Worm (Caenorhabditis elegans) whole organism, L3 larva: Measurements from ENCODE around the gene F13A7.7.

Experiments used
- R02D3.7 ChIP-seq: fragments of 150-350 bp; optimal IDR thresholded peaks from 2 replicates; lab custom pipeline; 2014; ENCODE audit warnings: missing biosample characterization, missing genetic modification characterization
- ZK546.5 ChIP-seq: sonication (generic microtip); optimal IDR thresholded peaks from 2 replicates; lab custom pipeline; 2017; ENCODE audit warnings: missing biosample characterization, missing genetic modification characterization
- aly-2 ChIP-seq: fragments of 150-350 bp; optimal IDR thresholded peaks from 2 replicates; lab custom pipeline; 2014; ENCODE audit warnings: missing biosample characterization, missing genetic modification characterization
- ama-1 ChIP-seq: fragments of 150-350 bp; optimal IDR thresholded peaks from 2 replicates; lab custom pipeline; 2018
- ceh-16 ChIP-seq: sonication (generic microtip); optimal IDR thresholded peaks from 2 replicates; lab custom pipeline; 2017; ENCODE audit warnings: missing biosample characterization, missing genetic modification characterization
- ceh-28 ChIP-seq: fragments of 150-350 bp; optimal IDR thresholded peaks from 2 replicates; lab custom pipeline; 2014; ENCODE audit warnings: missing biosample characterization, missing genetic modification reagents, missing genetic modification characterization
- ceh-82 ChIP-seq: fragments of 150-350 bp; optimal IDR thresholded peaks from 2 replicates; lab custom pipeline; 2014; ENCODE audit warnings: missing biosample characterization, missing genetic modification characterization
- ceh-9 ChIP-seq: sonication (generic microtip); optimal IDR thresholded peaks from 2 replicates; lab custom pipeline; 2018; ENCODE audit warnings: missing biosample characterization, missing genetic modification characterization
- daf-12 ChIP-seq: fragments of 150-350 bp; optimal IDR thresholded peaks from 2 replicates; lab custom pipeline; 2014; ENCODE audit warnings: missing biosample characterization, missing genetic modification reagents, missing genetic modification characterization
- egl-27 ChIP-seq: sonication (generic microtip); optimal IDR thresholded peaks from 4 replicates; lab custom pipeline; 2017; ENCODE audit warnings: missing biosample characterization, missing genetic modification reagents, missing genetic modification characterization
- egl-5 ChIP-seq: fragments of 150-350 bp; optimal IDR thresholded peaks from 2 replicates; lab custom pipeline; 2017; ENCODE audit warnings: missing biosample characterization, missing genetic modification reagents, missing genetic modification characterization, inconsistent platforms
- elt-1 ChIP-seq: fragments of 150-350 bp; optimal IDR thresholded peaks from 2 replicates; lab custom pipeline; 2014; ENCODE audit warnings: missing biosample characterization, missing genetic modification characterization
- elt-2 ChIP-seq: sonication (generic microtip); optimal IDR thresholded peaks from 2 replicates; lab custom pipeline; 2016; ENCODE audit warnings: missing genetic modification reagents, mild to moderate bottlenecking, missing genetic modification characterization, missing compliant biosample characterization
- elt-3 ChIP-seq, 3 experiments: fragments of 150-350 bp in 1 of 3; sonication (generic microtip) in 2 of 3; optimal IDR thresholded peaks; 2 replicates in 2 of 3; 4 replicates in 1 of 3; lab custom pipeline; 2014 to 2017; ENCODE audit warnings: missing biosample characterization in 3 of 3, missing genetic modification characterization in 3 of 3
- eor-1 ChIP-seq, 2 experiments: fragments of 150-350 bp; optimal IDR thresholded peaks; 2 replicates each; lab custom pipeline; 2014 to 2018; ENCODE audit warnings: missing biosample characterization in 2 of 2, missing genetic modification characterization in 2 of 2
- fkh-10 ChIP-seq: sonication (generic microtip); optimal IDR thresholded peaks from 2 replicates; lab custom pipeline; 2017; ENCODE audit warnings: missing biosample characterization, missing genetic modification reagents, missing genetic modification characterization
- fkh-2 ChIP-seq: fragments of 150-350 bp; optimal IDR thresholded peaks from 2 replicates; lab custom pipeline; 2014; ENCODE audit warnings: missing biosample characterization, missing genetic modification reagents, missing genetic modification characterization
- fos-1 ChIP-seq: fragments of 150-350 bp; optimal IDR thresholded peaks from 2 replicates; lab custom pipeline; 2014; ENCODE audit warnings: missing biosample characterization, missing genetic modification characterization
- hmg-11 ChIP-seq: sonication (generic microtip); optimal IDR thresholded peaks from 2 replicates; lab custom pipeline; 2016; ENCODE audit warnings: missing genetic modification characterization, missing compliant biosample characterization
- jun-1 ChIP-seq: fragments of 150-350 bp; optimal IDR thresholded peaks from 2 replicates; lab custom pipeline; 2014; ENCODE audit warnings: missing biosample characterization, missing genetic modification reagents, missing genetic modification characterization
- lin-15B ChIP-seq: fragments of 150-350 bp; optimal IDR thresholded peaks from 2 replicates; lab custom pipeline; 2014; ENCODE audit warnings: missing biosample characterization, missing genetic modification characterization
- lin-39 ChIP-seq: fragments of 150-350 bp; optimal IDR thresholded peaks from 2 replicates; lab custom pipeline; 2018; ENCODE audit warnings: missing biosample characterization, missing genetic modification reagents, missing genetic modification characterization
- lsy-12 ChIP-seq: sonication (generic microtip); optimal IDR thresholded peaks from 2 replicates; lab custom pipeline; 2016; ENCODE audit warnings: mild to moderate bottlenecking, missing genetic modification characterization, missing compliant biosample characterization
- mdl-1 ChIP-seq: fragments of 150-350 bp; optimal IDR thresholded peaks from 2 replicates; lab custom pipeline; 2014; ENCODE audit warnings: missing biosample characterization, missing genetic modification characterization
- mml-1 ChIP-seq: fragments of 150-350 bp; sonication (generic microtip); optimal IDR thresholded peaks from 3 replicates; lab custom pipeline; 2014; ENCODE audit warnings: missing biosample characterization, missing genetic modification characterization
- nfya-1 ChIP-seq: sonication (generic microtip); optimal IDR thresholded peaks from 2 replicates; lab custom pipeline; 2017; ENCODE audit warnings: missing genetic modification characterization, mild to moderate bottlenecking, missing compliant biosample characterization, antibody characterized with exemption, moderate library complexity; ENCODE audit not compliant: insufficient read depth
- nhr-11 ChIP-seq: fragments of 150-350 bp; optimal IDR thresholded peaks from 2 replicates; lab custom pipeline; 2014; ENCODE audit warnings: missing biosample characterization, missing genetic modification characterization
- nhr-12 ChIP-seq: fragments of 150-350 bp; optimal IDR thresholded peaks from 2 replicates; lab custom pipeline; 2014; ENCODE audit warnings: missing biosample characterization, missing genetic modification characterization
- nhr-23 ChIP-seq: fragments of 150-350 bp; optimal IDR thresholded peaks from 2 replicates; lab custom pipeline; 2014; ENCODE audit warnings: missing biosample characterization, missing genetic modification reagents, missing genetic modification characterization
- nhr-237 ChIP-seq: fragments of 150-350 bp; optimal IDR thresholded peaks from 2 replicates; lab custom pipeline; 2014; ENCODE audit warnings: missing biosample characterization, missing genetic modification characterization
- nhr-25 ChIP-seq: sonication (generic microtip); optimal IDR thresholded peaks from 2 replicates; lab custom pipeline; 2017; ENCODE audit warnings: missing biosample characterization, missing genetic modification characterization
- nhr-28 ChIP-seq: fragments of 150-350 bp; optimal IDR thresholded peaks from 2 replicates; lab custom pipeline; 2014; ENCODE audit warnings: missing biosample characterization, missing genetic modification characterization
- nhr-43 ChIP-seq: sonication (generic microtip); optimal IDR thresholded peaks from 2 replicates; lab custom pipeline; 2016; ENCODE audit warnings: mild to moderate bottlenecking, missing genetic modification characterization, missing compliant biosample characterization; ENCODE audit not compliant: poor library complexity, severe bottlenecking
- nhr-67 ChIP-seq: fragments of 150-350 bp; optimal IDR thresholded peaks from 2 replicates; lab custom pipeline; 2014; ENCODE audit warnings: missing biosample characterization, missing genetic modification characterization
- nhr-76 ChIP-seq: fragments of 150-350 bp; sonication (generic microtip); optimal IDR thresholded peaks from 5 replicates; lab custom pipeline; 2014; ENCODE audit warnings: missing biosample characterization, missing genetic modification characterization
- nhr-77 ChIP-seq: fragments of 150-350 bp; optimal IDR thresholded peaks from 2 replicates; lab custom pipeline; 2014; ENCODE audit warnings: missing biosample characterization, missing genetic modification characterization
- pha-4 ChIP-seq: fragments of 150-350 bp; optimal IDR thresholded peaks from 2 replicates; lab custom pipeline; 2014; ENCODE audit warnings: missing biosample characterization, missing genetic modification reagents, missing genetic modification characterization
- pqm-1 ChIP-seq: fragments of 150-350 bp; optimal IDR thresholded peaks from 2 replicates; lab custom pipeline; 2017; ENCODE audit warnings: missing biosample characterization, missing genetic modification characterization, inconsistent platforms
- sea-2 ChIP-seq: fragments of 150-350 bp; sonication (generic microtip); optimal IDR thresholded peaks from 4 replicates; lab custom pipeline; 2014; ENCODE audit warnings: missing biosample characterization, missing genetic modification reagents, missing genetic modification characterization
- skn-1 ChIP-seq: fragments of 150-350 bp; optimal IDR thresholded peaks from 2 replicates; lab custom pipeline; 2014; ENCODE audit warnings: missing biosample characterization, missing genetic modification characterization
- snpc-4 ChIP-seq: fragments of 150-350 bp; optimal IDR thresholded peaks from 2 replicates; lab custom pipeline; 2014; ENCODE audit warnings: missing biosample characterization, missing genetic modification characterization
- tbx-2 ChIP-seq: sonication (generic microtip); optimal IDR thresholded peaks from 2 replicates; lab custom pipeline; 2016; ENCODE audit warnings: mild to moderate bottlenecking, missing genetic modification characterization, missing compliant biosample characterization
- unc-39 ChIP-seq: sonication (generic microtip); optimal IDR thresholded peaks from 4 replicates; lab custom pipeline; 2017; ENCODE audit warnings: missing biosample characterization, missing genetic modification characterization
- unc-62 ChIP-seq: fragments of 150-350 bp; sonication (generic microtip); optimal IDR thresholded peaks from 4 replicates; lab custom pipeline; 2014; ENCODE audit warnings: missing biosample characterization, missing genetic modification reagents, missing genetic modification characterization
- zag-1 ChIP-seq: fragments of 150-350 bp; optimal IDR thresholded peaks from 2 replicates; lab custom pipeline; 2014; ENCODE audit warnings: missing biosample characterization, missing genetic modification characterization
- ztf-11 ChIP-seq: fragments of 150-350 bp; optimal IDR thresholded peaks from 2 replicates; lab custom pipeline; 2014; ENCODE audit warnings: missing biosample characterization, missing genetic modification characterization
- ztf-4 ChIP-seq: fragments of 150-350 bp; optimal IDR thresholded peaks from 2 replicates; lab custom pipeline; 2014; ENCODE audit warnings: missing biosample characterization, missing genetic modification characterization

F13A7.7 gene

ce11 chrV:16351757-16352156, 31.9 kb downstream of the F13A7.7 start:
- TF ChIP-seq sea-2 (GFP tag; lab: Kevin White, UChicago): no peak
- peak; percentile 80 for TF ChIP-seq snpc-4

ce11 chrV:16350775-16351378, 32.8 kb downstream of the F13A7.7 start:
- TF ChIP-seq elt-2 (peak; percentile 53), elt-3 (tag; optimal IDR thresholded peaks at IDR 0.05; lab: Kevin White, UChicago) (no peak), nhr-67 (tag; lab: Kevin White, UChicago) (no peak), ceh-9 (tag; lab: Kevin White, UChicago) (no peak), egl-27 (tag; lab: Kevin White, UChicago) (no peak), zag-1 (tag; lab: Kevin White, UChicago) (no peak), nhr-237 (tag; lab: Kevin White, UChicago) (no peak), snpc-4 (peak; percentile 65), elt-1 (no peak), nhr-43 (tag; lab: Kevin White, UChicago) (no peak), fkh-10 (GFP tag; lab: Kevin White, UChicago) (peak; percentile 36), nhr-12 (tag; lab: Kevin White, UChicago) (no peak), nhr-28 (no peak), ztf-4 (tag; lab: Kevin White, UChicago) (no peak), R02D3.7 (no peak), nfya-1 (tag; lab: Kevin White, UChicago) (peak; percentile 87), nhr-77 (tag; lab: Kevin White, UChicago) (no peak), jun-1 (tag; lab: Kevin White, UChicago) (no peak), ama-1 (lab: Kevin White, UChicago) (no peak), nhr-25 (tag; lab: Kevin White, UChicago) (no peak), lsy-12 (tag; lab: Kevin White, UChicago) (no peak), ztf-11 (no peak), pha-4 (tag; lab: Kevin White, UChicago) (peak; percentile 70), unc-39 (tag; lab: Kevin White, UChicago) (no peak), lin-15B (peak; percentile 45), mml-1 (tag; lab: Kevin White, UChicago) (no peak), lin-39 (tag; lab: Kevin White, UChicago) (peak; percentile 55), fkh-2 (no peak), nhr-76 (no peak), sea-2 (GFP tag; lab: Kevin White, UChicago) (no peak), aly-2 (tag; lab: Kevin White, UChicago) (no peak), unc-62 (GFP tag; lab: Kevin White, UChicago) (no peak), tbx-2 (no peak), ZK546.5 (tag; lab: Kevin White, UChicago) (no peak), fos-1 (tag; lab: Kevin White, UChicago) (no peak), ceh-82 (tag; lab: Kevin White, UChicago) (no peak), nhr-11 (peak; percentile 23), pqm-1 (peak; percentile 38), skn-1 (tag; lab: Kevin White, UChicago) (no peak), ceh-16 (tag; lab: Kevin White, UChicago) (no peak), daf-12 (tag; lab: Kevin White, UChicago) (no peak), eor-1 (tag; optimal IDR thresholded peaks at IDR 0.05; lab: Kevin White, UChicago) (no peak), hmg-11 (tag; lab: Kevin White, UChicago) (peak; percentile 64), nhr-23 (tag; lab: Kevin White, UChicago) (no peak), ceh-28 (tag; lab: Kevin White, UChicago) (no peak), egl-5 (tag; lab: Kevin White, UChicago) (peak; percentile 2), mdl-1 (tag; lab: Kevin White, UChicago) (no peak)
